Worm (Caenorhabditis elegans): ENCODE data around the gene Y47D3B.12.

Y47D3B.12 gene

DNA sequence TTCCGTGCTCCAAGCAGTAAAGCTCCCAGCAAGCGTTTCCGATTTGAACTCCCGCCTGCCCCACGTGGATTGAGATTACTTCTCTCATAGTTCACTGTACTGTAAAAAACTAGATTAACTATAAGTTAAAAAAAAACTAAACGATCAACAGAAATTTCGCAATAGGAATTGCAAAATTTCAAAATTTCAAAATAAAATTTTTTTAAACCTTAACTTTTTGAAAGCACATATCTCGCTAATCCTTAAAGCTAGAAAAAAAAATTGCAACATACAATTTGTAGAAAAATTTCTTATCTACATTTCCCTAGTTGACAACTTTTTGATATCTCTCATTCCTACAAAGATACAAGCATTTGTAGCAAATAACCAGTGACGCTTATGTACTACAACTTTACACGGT is 31.1 kb upstream of the Y47D3B.12 start, which contains the start of gene tba-7:
Gene tba-7 (minus strand): TSS at position 101 of the 400 bp plus-strand sequence.
- TF ChIP-seq ztf-29 (GFP tag; IDR thresholded peaks at IDR 0.05) = no peak
- no peak for TF ChIP-seq klf-2 (GFP tag; conservative IDR thresholded peaks at IDR 0.05)
- TF ChIP-seq ztf-23 (GFP tag; IDR thresholded peaks at IDR 0.05) = no peak
- no peak for TF ChIP-seq T22C8.4 (GFP tag; IDR thresholded peaks at IDR 0.05)
- TF ChIP-seq cog-1 (tag; optimal IDR thresholded peaks at IDR 0.05) = no peak
- no peak for TF ChIP-seq flt-1 (GFP tag; IDR thresholded peaks at IDR 0.05)
- TF ChIP-seq tab-1 (GFP tag; IDR thresholded peaks at IDR 0.05) = no peak
- TF ChIP-seq ref-1 (GFP tag; conservative IDR thresholded peaks at IDR 0.05) = no peak
- TF ChIP-seq med-1 (GFP tag; optimal IDR thresholded peaks at IDR 0.05; ENCODE audit: insufficient read depth) = no peak

DNA sequence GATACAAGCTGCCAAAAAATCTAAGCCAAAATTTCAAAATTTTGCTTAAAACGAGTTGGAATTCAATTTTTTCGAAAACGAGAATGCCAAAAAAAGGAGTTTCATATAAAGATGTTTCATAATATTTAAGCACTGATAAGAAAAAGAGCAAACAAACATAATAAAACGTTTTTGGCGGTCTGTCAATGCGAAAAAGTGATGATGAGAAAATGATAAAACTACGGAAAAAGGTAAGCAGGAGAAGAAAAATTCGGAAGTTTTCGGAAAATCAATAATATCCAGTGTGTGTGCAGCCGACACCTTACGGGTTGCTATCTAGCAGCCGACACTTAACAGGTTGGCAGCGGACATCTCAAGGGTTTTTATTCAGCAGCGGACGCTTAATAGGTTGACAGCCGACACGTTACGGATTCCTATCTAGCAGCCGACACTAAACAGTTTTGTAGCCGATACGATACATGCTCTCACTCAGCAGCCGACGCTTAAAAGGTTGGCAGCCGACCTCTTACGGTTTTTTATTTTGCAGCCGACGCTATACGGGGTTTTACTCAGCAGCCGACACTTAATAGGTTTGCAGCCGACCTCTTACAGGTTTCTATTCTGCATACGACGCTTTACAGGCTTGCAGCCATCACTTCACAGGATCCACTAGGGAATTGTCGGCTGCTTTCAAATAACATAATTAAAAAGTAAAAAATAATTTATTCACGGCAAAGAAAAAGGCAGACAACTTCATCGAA is 30.4 kb upstream of the Y47D3B.12 start:
- TF ChIP-seq tab-1 (GFP tag; IDR thresholded peaks at IDR 0.05) = no peak
- no peak for TF ChIP-seq flt-1 (GFP tag; IDR thresholded peaks at IDR 0.05)
- no peak for TF ChIP-seq ref-1 (GFP tag; conservative IDR thresholded peaks at IDR 0.05)
- no peak for TF ChIP-seq ztf-23 (GFP tag; IDR thresholded peaks at IDR 0.05)
- no peak for TF ChIP-seq cog-1 (tag; optimal IDR thresholded peaks at IDR 0.05)
- TF ChIP-seq ztf-29 (GFP tag; IDR thresholded peaks at IDR 0.05) = no peak
- TF ChIP-seq T22C8.4 (GFP tag; IDR thresholded peaks at IDR 0.05) = no peak; the same call in 1 of the 2 replicates
- TF ChIP-seq klf-2 (GFP tag; conservative IDR thresholded peaks at IDR 0.05) = no peak
- TF ChIP-seq med-1 (GFP tag; optimal IDR thresholded peaks at IDR 0.05; ENCODE audit: insufficient read depth) = no peak

DNA sequence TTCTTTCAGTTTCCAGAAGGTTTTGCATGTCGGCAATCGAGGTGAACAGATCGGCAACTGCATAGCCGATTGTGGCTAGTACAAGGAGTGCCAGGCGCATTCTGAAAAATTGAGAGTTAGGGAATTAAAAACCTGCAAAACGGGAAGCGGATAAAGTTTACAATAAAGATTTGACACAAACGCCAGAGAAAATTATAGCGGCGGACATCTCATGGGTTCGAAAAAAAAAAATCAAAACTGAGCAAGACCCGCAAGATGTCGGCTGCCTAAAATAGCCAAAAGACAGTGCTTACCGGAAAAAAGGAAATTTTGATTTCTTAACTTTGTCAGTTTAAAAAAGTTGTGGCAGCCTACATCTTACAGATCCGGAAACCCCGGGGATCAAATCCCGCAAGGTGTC is 24.9 kb upstream of the Y47D3B.12 start, which contains the start of gene dpy-18:
Gene dpy-18 (minus strand): TSS at position 101 of the 400 bp plus-strand sequence.
- TF ChIP-seq T22C8.4 (GFP tag; IDR thresholded peaks at IDR 0.05) (no peak), cog-1 (tag; optimal IDR thresholded peaks at IDR 0.05) (no peak), ref-1 (GFP tag; conservative IDR thresholded peaks at IDR 0.05) (no peak), ztf-29 (GFP tag; IDR thresholded peaks at IDR 0.05) (no peak), ztf-23 (GFP tag; IDR thresholded peaks at IDR 0.05) (no peak), flt-1 (GFP tag; IDR thresholded peaks at IDR 0.05) (no peak), klf-2 (GFP tag; conservative IDR thresholded peaks at IDR 0.05) (no peak), med-1 (GFP tag; optimal IDR thresholded peaks at IDR 0.05; ENCODE audit: insufficient read depth) (no peak), tab-1 (GFP tag; IDR thresholded peaks at IDR 0.05) (no peak)

DNA sequence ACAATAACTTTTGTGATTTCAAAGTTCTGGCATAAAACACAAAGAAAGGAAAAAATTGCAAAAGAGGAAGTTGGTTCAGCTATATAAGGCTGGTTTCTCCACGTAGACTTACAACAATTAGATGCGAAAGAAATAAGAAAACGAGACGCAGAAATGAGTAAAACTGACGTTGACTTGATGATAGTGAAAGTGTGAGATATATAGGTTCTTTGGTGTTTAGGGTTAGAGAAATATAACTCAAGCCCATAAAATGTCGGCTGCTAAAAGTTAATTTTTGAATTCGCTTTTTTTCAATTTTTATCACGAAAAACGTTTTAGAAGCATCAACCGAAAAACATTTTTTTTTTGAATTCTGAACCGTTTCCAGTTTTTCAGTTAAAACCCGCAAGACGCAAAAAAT is 24.4 kb upstream of the Y47D3B.12 start:
- TF ChIP-seq ztf-29 (GFP tag; IDR thresholded peaks at IDR 0.05) (no peak), flt-1 (GFP tag; IDR thresholded peaks at IDR 0.05) (no peak), klf-2 (GFP tag; conservative IDR thresholded peaks at IDR 0.05) (no peak), ref-1 (GFP tag; conservative IDR thresholded peaks at IDR 0.05) (no peak), tab-1 (GFP tag; IDR thresholded peaks at IDR 0.05) (no peak), med-1 (GFP tag; optimal IDR thresholded peaks at IDR 0.05; ENCODE audit: insufficient read depth) (no peak), T22C8.4 (GFP tag; IDR thresholded peaks at IDR 0.05) (no peak), ztf-23 (GFP tag; IDR thresholded peaks at IDR 0.05) (no peak), cog-1 (tag; optimal IDR thresholded peaks at IDR 0.05) (no peak)

DNA sequence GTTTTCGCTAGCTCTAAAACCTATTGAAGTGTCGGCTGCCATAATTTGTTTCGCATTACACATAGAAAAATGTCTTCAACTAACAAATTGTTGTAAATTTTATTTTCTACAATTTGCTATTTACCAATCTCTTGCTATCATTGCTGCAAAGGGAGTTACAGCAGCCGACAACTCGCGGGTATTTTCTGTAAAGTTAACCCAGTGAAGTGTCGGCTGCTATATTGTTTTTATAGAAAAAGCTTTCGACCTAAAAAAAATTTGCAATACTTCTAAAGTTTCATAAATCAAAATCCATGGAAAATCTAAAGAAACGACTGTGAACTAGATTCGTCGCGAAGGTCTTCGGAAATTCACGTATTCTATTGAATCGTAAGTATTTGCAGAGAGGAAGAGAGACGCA is 23.9 kb upstream of the Y47D3B.12 start:
- TF ChIP-seq ztf-29 (GFP tag; IDR thresholded peaks at IDR 0.05) (no peak), tab-1 (GFP tag; IDR thresholded peaks at IDR 0.05) (no peak)

DNA sequence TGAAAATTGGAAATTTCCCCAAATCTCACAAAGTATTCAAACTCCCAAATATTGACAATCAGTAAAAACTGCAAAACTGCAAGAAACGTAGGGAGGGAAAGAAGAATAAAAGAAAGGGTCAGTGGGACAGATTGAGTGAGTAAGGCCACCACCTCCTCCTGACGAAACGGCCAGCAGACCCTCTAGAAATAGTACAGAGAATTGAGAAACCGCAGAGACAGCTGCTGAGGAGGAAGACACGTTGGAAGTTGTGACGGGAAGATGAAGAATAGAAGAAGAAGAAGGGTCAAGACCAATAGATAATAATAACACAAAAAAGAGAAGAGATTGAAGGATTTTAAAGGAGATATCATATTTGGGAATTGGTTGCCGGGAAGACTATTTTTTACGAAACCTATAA is 22.3 kb upstream of the Y47D3B.12 start:
- TF ChIP-seq med-1 (GFP tag; optimal IDR thresholded peaks at IDR 0.05; ENCODE audit: insufficient read depth) (no peak), tab-1 (GFP tag; IDR thresholded peaks at IDR 0.05) (no peak)

DNA sequence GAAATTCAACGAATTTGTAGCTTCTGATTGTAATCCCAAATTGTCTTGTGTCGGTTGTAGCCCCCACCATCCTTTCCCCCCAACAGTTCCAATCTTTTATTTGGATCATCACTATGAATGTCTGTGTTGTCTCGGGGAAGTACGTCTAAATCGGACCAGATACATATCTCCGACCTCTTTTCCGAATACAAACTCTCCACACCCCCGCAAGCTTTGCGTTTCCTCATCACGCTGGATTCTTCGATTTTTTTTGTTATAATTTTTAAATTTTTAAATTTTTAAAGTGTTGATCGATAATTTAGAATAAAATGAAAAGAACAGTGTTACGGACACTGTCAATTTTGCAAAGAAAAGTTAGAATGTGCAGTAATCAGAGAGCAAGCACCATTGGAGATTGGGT is 20.9 kb upstream of the Y47D3B.12 start, which contains the start of gene subs-4:
Gene subs-4 (plus strand): TSS at position 301 of the 400 bp plus-strand sequence.
- TF ChIP-seq ztf-23 (GFP tag; IDR thresholded peaks at IDR 0.05) = no peak
- no peak for TF ChIP-seq flt-1 (GFP tag; IDR thresholded peaks at IDR 0.05)
- no peak for TF ChIP-seq cog-1 (tag; optimal IDR thresholded peaks at IDR 0.05)
- no peak for TF ChIP-seq T22C8.4 (GFP tag; IDR thresholded peaks at IDR 0.05)
- no peak for TF ChIP-seq klf-2 (GFP tag; conservative IDR thresholded peaks at IDR 0.05)
- TF ChIP-seq med-1 (GFP tag; optimal IDR thresholded peaks at IDR 0.05; ENCODE audit: insufficient read depth) = no peak
- no peak for TF ChIP-seq ref-1 (GFP tag; conservative IDR thresholded peaks at IDR 0.05)
- TF ChIP-seq tab-1 (GFP tag; IDR thresholded peaks at IDR 0.05) = no peak
- TF ChIP-seq ztf-29 (GFP tag; IDR thresholded peaks at IDR 0.05) = no peak

DNA sequence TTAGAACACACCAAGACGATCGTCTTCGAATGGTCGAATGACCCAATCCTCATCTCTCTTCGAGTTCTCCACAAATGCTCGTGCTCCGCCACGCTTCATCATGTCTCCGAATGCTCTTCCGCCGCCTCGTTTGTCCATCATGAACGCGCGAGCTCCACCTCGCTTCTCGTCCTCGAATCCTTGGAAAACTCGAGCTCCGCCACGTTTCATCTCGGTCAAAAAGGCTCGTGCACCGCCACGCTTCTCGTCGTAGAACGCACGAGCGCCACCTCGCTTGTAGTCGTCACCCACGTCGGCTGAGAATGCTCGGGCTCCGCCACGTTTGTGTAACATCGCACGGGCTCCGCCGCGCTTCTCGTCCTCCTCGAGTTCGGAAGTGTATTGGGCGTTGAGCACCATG is 13.4 kb upstream of the Y47D3B.12 start:
- no peak for TF ChIP-seq med-1 (GFP tag; optimal IDR thresholded peaks at IDR 0.05; ENCODE audit: insufficient read depth)
- no peak for TF ChIP-seq ref-1 (GFP tag; conservative IDR thresholded peaks at IDR 0.05)
- no peak for TF ChIP-seq T22C8.4 (GFP tag; IDR thresholded peaks at IDR 0.05)
- TF ChIP-seq klf-2 (GFP tag; conservative IDR thresholded peaks at IDR 0.05) = no peak
- TF ChIP-seq ztf-23 (GFP tag; IDR thresholded peaks at IDR 0.05) = no peak
- no peak for TF ChIP-seq flt-1 (GFP tag; IDR thresholded peaks at IDR 0.05)
- TF ChIP-seq ztf-29 (GFP tag; IDR thresholded peaks at IDR 0.05) = no peak
- TF ChIP-seq tab-1 (GFP tag; IDR thresholded peaks at IDR 0.05) = no peak
- no peak for TF ChIP-seq cog-1 (tag; optimal IDR thresholded peaks at IDR 0.05)

DNA sequence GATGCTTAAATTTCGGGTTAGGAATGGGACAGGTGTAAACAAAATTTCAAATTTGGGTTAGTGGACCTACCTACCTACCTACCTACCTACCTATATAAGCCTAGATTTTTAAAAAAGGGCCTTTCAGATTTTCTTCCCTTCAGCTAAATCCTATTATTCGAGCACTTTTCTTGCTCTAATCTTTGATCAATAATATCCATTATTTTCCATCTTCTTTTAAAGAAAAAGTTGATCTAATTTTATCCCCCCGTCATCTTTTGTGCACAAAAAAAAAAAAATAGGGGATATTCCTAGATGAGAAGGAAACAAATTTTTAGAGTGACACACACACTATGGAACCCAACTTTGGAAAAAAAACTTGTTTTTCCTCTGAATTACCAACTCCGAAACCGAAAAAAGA is 12.0 kb upstream of the Y47D3B.12 start:
- TF ChIP-seq klf-2 (GFP tag; conservative IDR thresholded peaks at IDR 0.05) = no peak
- TF ChIP-seq med-1 (GFP tag; optimal IDR thresholded peaks at IDR 0.05; ENCODE audit: insufficient read depth) = no peak
- TF ChIP-seq flt-1 (GFP tag; IDR thresholded peaks at IDR 0.05) = no peak
- no peak for TF ChIP-seq cog-1 (tag; optimal IDR thresholded peaks at IDR 0.05)

All from whole organism, midembryonic.